Fruit fly (Drosophila melanogaster) whole organism, embryonic: ENCODE data around the gene STUB1.

Experiments used
- Asciz ChIP-seq: fragments of 200-800 bp; sonication (Bioruptor generic); optimal IDR thresholded peaks from 2 replicates; lab custom pipeline; 2017; ENCODE audit warnings: missing biosample characterization, mild to moderate bottlenecking, missing genetic modification characterization, missing genetic modification reagents
- Awh ChIP-seq: fragments of 200-800 bp; sonication (Bioruptor generic); IDR thresholded peaks from 2 replicates; pipeline ENCODE4, ENCODE4 v1.3.6; 2022; ENCODE audit warnings: missing biosample characterization, missing genetic modification characterization
- CG10209 ChIP-seq: fragments of 200-800 bp; sonication (Bioruptor generic); optimal IDR thresholded peaks from 3 replicates; lab custom pipeline; 2017; ENCODE audit warnings: missing biosample characterization, mild to moderate bottlenecking, missing genetic modification characterization, missing genetic modification reagents
- CG11398 ChIP-seq: fragments of 200-800 bp; sonication (Bioruptor generic); optimal IDR thresholded peaks from 2 replicates; lab custom pipeline; 2016; ENCODE audit warnings: missing biosample characterization, missing genetic modification characterization
- CG13296 ChIP-seq: fragments of 200-800 bp; sonication (Bioruptor generic); optimal IDR thresholded peaks from 3 replicates; lab custom pipeline; 2018; ENCODE audit warnings: missing biosample characterization, mild to moderate bottlenecking, missing genetic modification characterization
- CG13424 ChIP-seq: fragments of 200-800 bp; sonication (Bioruptor generic); optimal IDR thresholded peaks from 2 replicates; lab custom pipeline; 2019; ENCODE audit warnings: missing biosample characterization, mild to moderate bottlenecking, missing genetic modification characterization, moderate library complexity
- CG13775 ChIP-seq: fragments of 200-800 bp; sonication (Bioruptor generic); optimal IDR thresholded peaks from 3 replicates; lab custom pipeline; 2017; ENCODE audit warnings: missing biosample characterization, mild to moderate bottlenecking, missing genetic modification characterization
- CG14014 ChIP-seq: fragments of 200-800 bp; sonication (Bioruptor generic); IDR thresholded peaks from 2 replicates; pipeline ENCODE4 v1.3.6; 2022; ENCODE audit warnings: missing biosample characterization, missing genetic modification characterization
- CG15269 ChIP-seq: fragments of 200-800 bp; sonication (Bioruptor generic); optimal IDR thresholded peaks from 2 replicates; lab custom pipeline; 2018; ENCODE audit warnings: missing biosample characterization, mild to moderate bottlenecking, missing genetic modification characterization, moderate library complexity
- CG1603 ChIP-seq: fragments of 200-800 bp; sonication (Bioruptor generic); optimal IDR thresholded peaks from 2 replicates; lab custom pipeline; 2019; ENCODE audit warnings: missing biosample characterization, mild to moderate bottlenecking, missing genetic modification characterization, moderate library complexity
- CG17568 ChIP-seq: fragments of 200-800 bp; sonication (Bioruptor generic); optimal IDR thresholded peaks from 2 replicates; lab custom pipeline; 2018; ENCODE audit warnings: missing biosample characterization, mild to moderate bottlenecking, missing genetic modification characterization, moderate library complexity
- CG17802 ChIP-seq: fragments of 200-800 bp; sonication (Bioruptor generic); optimal IDR thresholded peaks from 2 replicates; lab custom pipeline; 2018; ENCODE audit warnings: missing biosample characterization, mild to moderate bottlenecking, missing genetic modification characterization, moderate library complexity
- CG2199 ChIP-seq: fragments of 200-800 bp; sonication (Bioruptor generic); IDR thresholded peaks from 3 replicates; pipeline ENCODE4 v1.3.6; 2022; ENCODE audit warnings: missing biosample characterization, missing genetic modification characterization
- CG2678 ChIP-seq: fragments of 200-800 bp; sonication (Bioruptor generic); optimal IDR thresholded peaks from 3 replicates; lab custom pipeline; 2019; ENCODE audit warnings: missing biosample characterization, mild to moderate bottlenecking, missing genetic modification characterization, moderate library complexity
- CG4282 ChIP-seq: fragments of 200-800 bp; sonication (Bioruptor generic); optimal IDR thresholded peaks from 2 replicates; lab custom pipeline; 2016; ENCODE audit warnings: missing biosample characterization, missing genetic modification characterization
- CG5180 ChIP-seq: fragments of 200-800 bp; sonication (Bioruptor generic); optimal IDR thresholded peaks from 3 replicates; lab custom pipeline; 2017; ENCODE audit warnings: missing biosample characterization, missing genetic modification characterization, mild to moderate bottlenecking, moderate library complexity, missing genetic modification reagents
- CG6175 ChIP-seq: fragments of 200-800 bp; sonication (Bioruptor generic); IDR thresholded peaks from 3 replicates; pipeline ENCODE4 v1.3.6; 2022; ENCODE audit warnings: missing biosample characterization, missing genetic modification characterization
- CG8290 ChIP-seq, 3 experiments: fragments of 200-800 bp; sonication (Bioruptor generic); optimal IDR thresholded peaks; 2 replicates each; lab custom pipeline; 2016 to 2019; ENCODE audit warnings: missing biosample characterization in 3 of 3, missing genetic modification characterization in 3 of 3, mild to moderate bottlenecking in 2 of 3, moderate library complexity in 1 of 3
- CTCF ChIP-seq: fragments of 200-800 bp; sonication (Bioruptor generic); optimal IDR thresholded peaks from 2 replicates; lab custom pipeline; 2017; ENCODE audit warnings: missing biosample characterization, mild to moderate bottlenecking, missing genetic modification characterization, moderate library complexity
- Dad ChIP-seq: fragments of 200-800 bp; sonication (Bioruptor generic); optimal IDR thresholded peaks from 3 replicates; lab custom pipeline; 2016; ENCODE audit warnings: missing biosample characterization, missing genetic modification characterization
- Doc3 ChIP-seq: fragments of 200-800 bp; sonication (Bioruptor generic); IDR thresholded peaks from 3 replicates; pipeline ENCODE4 v1.3.6; 2022; ENCODE audit warnings: missing biosample characterization, missing genetic modification characterization; ENCODE audit not compliant: partially characterized antibody
- E2f1 ChIP-seq: fragments of 200-800 bp; sonication (Bioruptor generic); IDR thresholded peaks from 2 replicates; pipeline ENCODE4 v1.3.6; 2022; ENCODE audit warnings: missing biosample characterization, missing genetic modification characterization
- ERR ChIP-seq: fragments of 200-800 bp; sonication (Bioruptor generic); optimal IDR thresholded peaks from 2 replicates; lab custom pipeline; 2016; ENCODE audit warnings: missing biosample characterization, missing genetic modification characterization
- Fer1 ChIP-seq: fragments of 200-800 bp; sonication (Bioruptor generic); optimal IDR thresholded peaks from 2 replicates; lab custom pipeline; 2017; ENCODE audit warnings: missing biosample characterization, mild to moderate bottlenecking, missing genetic modification characterization
- H15 ChIP-seq: fragments of 200-800 bp; sonication (Bioruptor generic); IDR thresholded peaks from 3 replicates; pipeline ENCODE4 v1.3.6; 2022; ENCODE audit warnings: missing biosample characterization, missing genetic modification characterization
- HLH54F ChIP-seq: fragments of 200-800 bp; sonication (Bioruptor generic); optimal IDR thresholded peaks from 3 replicates; lab custom pipeline; 2016; ENCODE audit warnings: missing biosample characterization, missing genetic modification characterization
- HmgD ChIP-seq: fragments of 200-800 bp; sonication (Bioruptor generic); optimal IDR thresholded peaks from 3 replicates; lab custom pipeline; 2016; ENCODE audit warnings: missing biosample characterization, missing genetic modification characterization
- Hmr ChIP-seq: fragments of 200-800 bp; sonication (Bioruptor generic); optimal IDR thresholded peaks from 3 replicates; lab custom pipeline; 2017; ENCODE audit warnings: mild to moderate bottlenecking, missing biosample characterization, missing genetic modification reagents, missing genetic modification characterization
- Hmx ChIP-seq: fragments of 200-800 bp; sonication (Bioruptor generic); optimal IDR thresholded peaks from 2 replicates; lab custom pipeline; 2016; ENCODE audit warnings: missing biosample characterization, missing genetic modification characterization
- Med ChIP-seq: fragments of 200-800 bp; sonication (Bioruptor generic); peaks from one replicate; lab custom pipeline; 2016; ENCODE audit warnings: missing biosample characterization, missing genetic modification characterization, mild to moderate bottlenecking, inconsistent platforms, moderate library complexity
- Pdp1 ChIP-seq, 2 experiments: fragments of 200-800 bp; sonication (Bioruptor generic); optimal IDR thresholded peaks; 3 replicates each; lab custom pipeline; 2016; ENCODE audit warnings: missing biosample characterization in 2 of 2, missing genetic modification characterization in 2 of 2, mild to moderate bottlenecking in 1 of 2, moderate library complexity in 1 of 2
- Rfx ChIP-seq: fragments of 200-800 bp; sonication (Bioruptor generic); IDR thresholded peaks from 2 replicates; pipeline ENCODE4 v1.3.6; 2022; ENCODE audit warnings: missing biosample characterization, missing genetic modification characterization
- Sox100B ChIP-seq: fragments of 200-800 bp; sonication (Bioruptor generic); optimal IDR thresholded peaks from 3 replicates; lab custom pipeline; 2018; ENCODE audit warnings: missing biosample characterization, mild to moderate bottlenecking, missing genetic modification characterization
- cg ChIP-seq: fragments of 200-800 bp; sonication (Bioruptor generic); optimal IDR thresholded peaks from 3 replicates; lab custom pipeline; 2019; ENCODE audit warnings: missing biosample characterization, mild to moderate bottlenecking, missing genetic modification characterization, moderate library complexity
- chinmo ChIP-seq: fragments of 200-800 bp; sonication (Bioruptor generic); IDR thresholded peaks from 4 replicates; pipeline ENCODE4 v1.3.6; 2022; ENCODE audit warnings: missing biosample characterization, missing genetic modification characterization; ENCODE audit not compliant: partially characterized antibody
- crc ChIP-seq: fragments of 200-800 bp; sonication (Bioruptor generic); optimal IDR thresholded peaks from 2 replicates; lab custom pipeline; 2016; ENCODE audit warnings: missing biosample characterization, missing genetic modification characterization
- dmrt99B ChIP-seq: fragments of 200-800 bp; sonication (Bioruptor generic); optimal IDR thresholded peaks from 2 replicates; lab custom pipeline; 2018; ENCODE audit warnings: missing biosample characterization, mild to moderate bottlenecking, missing genetic modification characterization, moderate library complexity
- gem ChIP-seq: fragments of 200-800 bp; sonication (Bioruptor generic); optimal IDR thresholded peaks from 2 replicates; lab custom pipeline; 2019; ENCODE audit warnings: missing biosample characterization, mild to moderate bottlenecking, missing genetic modification characterization, moderate library complexity
- peb ChIP-seq: fragments of 200-800 bp; sonication (Bioruptor generic); IDR thresholded peaks from 2 replicates; pipeline ENCODE4 v1.3.6; 2022; ENCODE audit warnings: missing biosample characterization, missing genetic modification characterization
- sens ChIP-seq: fragments of 200-800 bp; sonication (Bioruptor generic); peaks from one replicate; lab custom pipeline; 2016; ENCODE audit warnings: missing biosample characterization, missing genetic modification characterization
- so ChIP-seq: fragments of 200-800 bp; sonication (Bioruptor generic); IDR thresholded peaks from 3 replicates; pipeline ENCODE4 v1.3.6; 2022; ENCODE audit warnings: missing biosample characterization, missing genetic modification characterization
- sr ChIP-seq: fragments of 200-800 bp; sonication (Bioruptor generic); IDR thresholded peaks from 3 replicates; pipeline ENCODE4 v1.3.6; 2022; ENCODE audit warnings: missing biosample characterization, missing genetic modification characterization
- stwl ChIP-seq: fragments of 200-800 bp; sonication (Bioruptor generic); optimal IDR thresholded peaks from 3 replicates; lab custom pipeline; 2018; ENCODE audit warnings: missing biosample characterization, mild to moderate bottlenecking, missing genetic modification characterization, moderate library complexity
- unpg ChIP-seq: fragments of 200-800 bp; sonication (Bioruptor generic); optimal IDR thresholded peaks from 3 replicates; lab custom pipeline; 2018; ENCODE audit warnings: missing biosample characterization, mild to moderate bottlenecking, missing genetic modification characterization, moderate library complexity
- vfl ChIP-seq: fragments of 200-800 bp; sonication (Bioruptor generic); optimal IDR thresholded peaks from 2 replicates; lab custom pipeline; 2016; ENCODE audit warnings: missing biosample characterization, missing genetic modification characterization
- wor ChIP-seq: fragments of 200-800 bp; sonication (Bioruptor generic); IDR thresholded peaks from 2 replicates; pipeline ENCODE4 v1.3.6; 2022; ENCODE audit warnings: missing biosample characterization, missing genetic modification characterization
- zen2 ChIP-seq: fragments of 200-800 bp; sonication (Bioruptor generic); IDR thresholded peaks from 3 replicates; pipeline ENCODE4 v1.3.6; 2022; ENCODE audit warnings: missing biosample characterization, missing genetic modification characterization; ENCODE audit not compliant: partially characterized antibody
- zfh2 ChIP-seq: fragments of 200-800 bp; sonication (Bioruptor generic); optimal IDR thresholded peaks from 2 replicates; lab custom pipeline; 2016; ENCODE audit warnings: missing biosample characterization, missing genetic modification characterization

STUB1 gene

DNA sequence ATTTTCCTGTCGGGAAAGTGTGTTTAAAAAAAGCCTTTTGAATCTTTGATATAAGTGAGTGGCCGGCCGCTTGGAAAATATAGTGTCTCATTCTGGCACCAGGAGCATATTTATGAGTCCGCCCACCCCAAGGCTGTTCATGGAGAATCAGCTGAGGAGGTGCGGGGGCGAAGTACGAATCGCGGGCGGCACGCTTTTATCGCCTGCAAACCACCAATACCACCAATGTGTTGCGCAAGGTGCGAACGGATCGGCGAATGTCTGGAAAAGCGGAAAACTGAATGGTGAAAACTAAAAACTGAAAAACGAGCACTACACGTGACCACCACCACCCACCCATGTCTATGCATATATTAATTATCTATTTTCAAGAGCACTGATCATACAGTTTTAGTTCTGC lies 31.6 kb downstream of the STUB1 start (continued):
- TF ChIP-seq CG6175 = no peak
- TF ChIP-seq ERR = no peak
- no peak for TF ChIP-seq crc (GFP tag; lab: Kevin White, UChicago)
- TF ChIP-seq Awh (GFP tag; lab: Robert Waterston, UW) = no peak
- peak in 1 of 2 experiments; percentile 87 for TF ChIP-seq Pdp1 (GFP tag; optimal IDR thresholded peaks at IDR 0.05; lab: Kevin White, UChicago)
- no peak for TF ChIP-seq zen2 (GFP tag; lab: Robert Waterston, UW)
- no peak for TF ChIP-seq Doc3
- no peak for TF ChIP-seq H15 (GFP tag; lab: Robert Waterston, UW)
- no peak for TF ChIP-seq CG10209 (GFP tag; lab: Kevin White, UChicago)
- TF ChIP-seq CG11398 (GFP tag; lab: Kevin White, UChicago) = no peak

dm6 chr2L:10470211-10470610 lies 32.9 kb downstream of the STUB1 start:
- TF ChIP-seq CG2199 (GFP tag; lab: Robert Waterston, UW) = peak; percentile 98
- no peak for TF ChIP-seq CG4282
- TF ChIP-seq Med (GFP tag; lab: Kevin White, UChicago) = peak; percentile 2
- TF ChIP-seq zfh2 (GFP tag; lab: Kevin White, UChicago) = no peak
- 0 out of 4 replicates have a peak, but pooled peaks have one; percentile 30 for TF ChIP-seq chinmo (GFP tag; lab: Robert Waterston, UW)
- peak; percentile 13; the same call in 1 of the 2 replicates for TF ChIP-seq CG14014
- TF ChIP-seq HmgD (GFP tag; lab: Kevin White, UChicago) = no peak
- no peak for TF ChIP-seq stwl (tag; lab: Kevin White, UChicago)
- TF ChIP-seq CG8290 (GFP tag; optimal IDR thresholded peaks at IDR 0.05; lab: Kevin White, UChicago) = no peak
- TF ChIP-seq CG8290 (tag; optimal IDR thresholded peaks at IDR 0.05; lab: Kevin White, UChicago) = peak in 1 of 2 experiments; percentile 3
- 0 out of 3 replicates have a peak, but pooled peaks have one; percentile 36 for TF ChIP-seq so
- TF ChIP-seq E2f1 (GFP tag; lab: Robert Waterston, UW) = no peak
- 0 out of 3 replicates have a peak, but pooled peaks have one; percentile 37 for TF ChIP-seq sr

DNA sequence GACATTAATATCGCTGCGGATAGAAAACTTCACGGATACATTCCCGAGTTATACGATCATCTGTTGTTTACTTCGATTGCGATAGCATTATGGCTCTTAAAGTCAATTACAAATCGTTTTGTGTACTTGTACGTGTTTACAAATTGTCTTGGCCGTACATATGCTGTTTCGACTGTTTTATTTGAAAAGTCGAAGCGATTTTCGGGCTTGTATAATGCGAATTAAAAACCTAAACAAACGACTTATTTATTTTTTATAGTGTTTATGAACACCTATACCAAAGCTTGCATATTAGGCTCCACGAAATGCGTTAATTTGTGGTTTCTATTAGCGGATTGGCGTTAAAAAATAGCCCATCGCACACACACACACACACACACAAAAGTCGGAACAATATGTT lies 34.9 kb downstream of the STUB1 start:
- TF ChIP-seq sens (GFP tag; lab: Kevin White, UChicago) = peak; percentile 51
- peak; percentile 10 for TF ChIP-seq CG13424 (tag; lab: Kevin White, UChicago)
- peak; percentile 18 for TF ChIP-seq dmrt99B
- peak; percentile 41 for TF ChIP-seq CG13296
- no peak for TF ChIP-seq peb (GFP tag; lab: Robert Waterston, UW)
- no peak for TF ChIP-seq CG8290 (GFP tag; optimal IDR thresholded peaks at IDR 0.05; lab: Kevin White, UChicago)
- peak in 1 of 2 experiments; percentile 3 for TF ChIP-seq CG8290 (tag; optimal IDR thresholded peaks at IDR 0.05; lab: Kevin White, UChicago)
- TF ChIP-seq CG17802 = no peak
- no peak for TF ChIP-seq CTCF (GFP tag; lab: Kevin White, UChicago)
- peak; percentile 26 for TF ChIP-seq Hmr (GFP tag; lab: Kevin White, UChicago)
- peak; percentile 11; the same call in 1 of the 2 replicates for TF ChIP-seq CG14014
- peak; percentile 5 for TF ChIP-seq CG17568 (GFP tag; lab: Kevin White, UChicago)
- peak; percentile 4 for TF ChIP-seq Fer1 (GFP tag; lab: Kevin White, UChicago)
- TF ChIP-seq CG5180 = peak; percentile 22
- no peak for TF ChIP-seq wor (GFP tag; lab: Robert Waterston, UW)
- TF ChIP-seq Asciz (GFP tag; lab: Kevin White, UChicago) = peak; percentile 4
- TF ChIP-seq CG2678 = peak; percentile 37
- no peak for TF ChIP-seq CG13775 (GFP tag; lab: Kevin White, UChicago)
- TF ChIP-seq Rfx = peak; percentile 19; the same call in 1 of the 2 replicates
- TF ChIP-seq CG15269 (tag; lab: Kevin White, UChicago) = peak; percentile 11
- TF ChIP-seq CG1603 = no peak
- TF ChIP-seq Sox100B = peak; percentile 25
- TF ChIP-seq unpg (GFP tag; lab: Kevin White, UChicago) = peak; percentile 23
- TF ChIP-seq gem (tag; lab: Kevin White, UChicago) = peak; percentile 8
- TF ChIP-seq Pdp1 (GFP tag; optimal IDR thresholded peaks at IDR 0.05; lab: Kevin White, UChicago) = peak in 1 of 2 experiments; percentile 14
- no peak for TF ChIP-seq vfl (GFP tag; lab: Kevin White, UChicago)
- no peak for TF ChIP-seq HLH54F (GFP tag; lab: Kevin White, UChicago)
- TF ChIP-seq Dad (GFP tag; lab: Kevin White, UChicago) = no peak
- no peak for TF ChIP-seq cg (GFP tag; lab: Kevin White, UChicago)
- no peak for TF ChIP-seq Hmx (GFP tag; lab: Kevin White, UChicago)
